Worm (Caenorhabditis elegans) whole organism, young adult: ENCODE results near the gene T26C11.8.

Source experiments
- C06A6.2 ChIP-seq: fragments of 200-800 bp; sonication (Bioruptor generic); conservative IDR thresholded peaks from 2 replicates; pipeline ENCODE4 v1.3.6; 2022; ENCODE audit warnings: missing genetic modification characterization, missing compliant biosample characterization
- F52B5.7 ChIP-seq: sonication (generic microtip); optimal IDR thresholded peaks from 2 replicates; lab custom pipeline; 2016; ENCODE audit warnings: mild to moderate bottlenecking, missing genetic modification characterization, missing compliant biosample characterization
- Y79H2A.3 ChIP-seq: fragments of 200-800 bp; sonication (Bioruptor generic); conservative IDR thresholded peaks from 2 replicates; pipeline ENCODE4 v1.3.6; 2022; ENCODE audit warnings: missing genetic modification reagents, missing genetic modification characterization, missing compliant biosample characterization
- ama-1 ChIP-seq, 3 experiments: fragments of 150-350 bp in 1 of 3; sonication (generic microtip) in 2 of 3; optimal IDR thresholded peaks; 2 replicates each; lab custom pipeline; 2014 to 2018; ENCODE audit warnings: missing biosample characterization in 2 of 3, missing genetic modification characterization in 2 of 3, missing genetic modification reagents in 2 of 3
- aptf-2 ChIP-seq: fragments of 200-800 bp; sonication (Bioruptor generic); conservative IDR thresholded peaks from 2 replicates; pipeline ENCODE4 v1.3.6; 2022; ENCODE audit warnings: missing genetic modification reagents, missing genetic modification characterization, missing compliant biosample characterization
- ceh-27 ChIP-seq: fragments of 200-800 bp; sonication (Bioruptor generic); optimal IDR thresholded peaks from 2 replicates; lab custom pipeline; 2018; ENCODE audit warnings: mild to moderate bottlenecking, missing genetic modification characterization, moderate library complexity, missing compliant biosample characterization
- egl-44 ChIP-seq: fragments of 200-800 bp; sonication (Bioruptor generic); IDR thresholded peaks from 2 replicates; pipeline ENCODE4 v1.3.6; 2022; ENCODE audit warnings: missing genetic modification reagents, missing genetic modification characterization, missing compliant biosample characterization
- mxl-1 ChIP-seq: sonication (generic microtip); optimal IDR thresholded peaks from 2 replicates; lab custom pipeline; 2016; ENCODE audit warnings: missing genetic modification characterization, missing compliant biosample characterization
- nhr-27 ChIP-seq: fragments of 200-800 bp; sonication (Bioruptor generic); optimal IDR thresholded peaks from 2 replicates; lab custom pipeline; 2018; ENCODE audit warnings: mild to moderate bottlenecking, missing genetic modification characterization, moderate library complexity, missing compliant biosample characterization
- pbrm-1 ChIP-seq: fragments of 200-800 bp; sonication (Bioruptor generic); IDR thresholded peaks from 2 replicates; pipeline ENCODE4 v1.3.6; 2022; ENCODE audit warnings: missing genetic modification reagents, missing genetic modification characterization, missing compliant biosample characterization
- snpc-1.1 ChIP-seq: sonication (generic microtip); optimal IDR thresholded peaks from 2 replicates; lab custom pipeline; 2017; ENCODE audit warnings: missing genetic modification characterization, mild to moderate bottlenecking, missing compliant biosample characterization, antibody characterized with exemption, moderate library complexity, missing genotype, missing genetic modification reagents; ENCODE audit not compliant: insufficient read depth
- unc-62 ChIP-seq: fragments of 150-350 bp; optimal IDR thresholded peaks from 2 replicates; lab custom pipeline; 2014; ENCODE audit warnings: missing biosample characterization, missing genetic modification reagents, missing genetic modification characterization
- zim-3 ChIP-seq: sonication (generic microtip); optimal IDR thresholded peaks from 2 replicates; lab custom pipeline; 2017; ENCODE audit warnings: mild to moderate bottlenecking, missing genetic modification characterization, moderate library complexity, missing compliant biosample characterization
- ztf-25 ChIP-seq: fragments of 200-800 bp; sonication (Bioruptor generic); IDR thresholded peaks from 2 replicates; pipeline ENCODE4 v1.3.6; 2022; ENCODE audit warnings: missing genetic modification reagents, missing genetic modification characterization, missing compliant biosample characterization

- TF ChIP-seq ama-1 (optimal IDR thresholded peaks at IDR 0.05; lab: Kevin White, UChicago), result no peak
- TF ChIP-seq ama-1 (GFP tag; optimal IDR thresholded peaks at IDR 0.05; lab: Kevin White, UChicago), result no peak
- TF ChIP-seq ztf-25 (GFP tag; lab: Robert Waterston, UW), result no peak
- no peak for TF ChIP-seq zim-3 (tag; lab: Kevin White, UChicago)
- TF ChIP-seq Y79H2A.3, result no peak
- TF ChIP-seq snpc-1.1, result no peak
- TF ChIP-seq aptf-2 (GFP tag; lab: Robert Waterston, UW), result no peak
- no peak for TF ChIP-seq mxl-1
- TF ChIP-seq F52B5.7 (tag; lab: Kevin White, UChicago), result no peak
- no peak for TF ChIP-seq egl-44 (GFP tag; lab: Robert Waterston, UW)
- TF ChIP-seq pbrm-1 (GFP tag; lab: Robert Waterston, UW), result no peak
- no peak for TF ChIP-seq ceh-27 (GFP tag; lab: Kevin White, UChicago)
- no peak for TF ChIP-seq C06A6.2
- TF ChIP-seq unc-62, result no peak
- TF ChIP-seq nhr-27, result no peak
These were observed 44.4 kb upstream of the T26C11.8 start, which contains the start of gene C14E2.7 for ce11 chrX:1816106-1816505.
